Fruit fly (Drosophila melanogaster): Measurements from ENCODE around the gene CG32243.

CG32243 gene

DNA sequence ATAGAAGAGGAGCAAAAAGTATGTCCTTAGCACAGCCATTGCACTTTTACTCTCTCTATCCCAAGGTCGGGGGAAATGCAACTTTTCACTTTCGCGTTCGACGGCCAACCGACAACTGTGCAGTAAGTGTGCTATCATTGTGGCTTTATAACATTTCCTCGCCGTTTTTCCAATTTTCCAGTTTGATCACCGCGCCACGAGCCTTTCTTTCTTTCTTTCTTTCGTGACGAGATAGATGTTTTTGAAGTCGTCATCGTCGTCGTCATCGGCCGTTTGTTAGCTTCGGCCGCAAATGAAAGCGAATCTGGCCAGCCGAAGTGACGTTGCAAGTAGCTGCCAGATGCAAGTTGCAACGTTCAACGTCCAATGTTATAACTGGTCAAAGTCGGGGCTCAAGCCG is 40.6 kb downstream of the CG32243 start, which contains the start of gene CG13720:
Gene CG13720 (minus strand): TSS at position 101 of the 400 bp plus-strand sequence.
- no peak for TF ChIP-seq noc (tag; optimal IDR thresholded peaks at IDR 0.05)

DNA sequence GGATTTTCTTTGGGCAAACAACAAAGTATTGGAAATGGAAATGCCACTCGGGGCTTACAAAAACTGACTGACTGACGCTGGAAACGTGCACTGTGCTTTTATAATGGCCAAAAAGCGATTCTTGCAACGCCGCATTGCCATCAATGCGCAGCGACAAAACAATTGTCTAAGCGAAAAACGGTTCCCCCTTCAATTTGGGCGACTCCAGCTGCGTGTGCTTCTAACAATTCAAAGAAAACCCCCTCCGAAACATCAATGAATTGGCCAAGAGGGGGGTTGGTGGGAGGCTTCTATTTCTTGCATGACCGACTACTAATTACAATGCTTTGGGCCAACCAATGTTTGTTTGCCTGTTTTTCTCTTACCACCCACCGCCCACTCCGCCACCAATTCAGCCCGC is 43.4 kb downstream of the CG32243 start, which contains the start of gene CG13721:
Gene CG13721 (minus strand): TSS at position 101 of the 400 bp plus-strand sequence.
- TF ChIP-seq noc (tag; optimal IDR thresholded peaks at IDR 0.05) = no peak

DNA sequence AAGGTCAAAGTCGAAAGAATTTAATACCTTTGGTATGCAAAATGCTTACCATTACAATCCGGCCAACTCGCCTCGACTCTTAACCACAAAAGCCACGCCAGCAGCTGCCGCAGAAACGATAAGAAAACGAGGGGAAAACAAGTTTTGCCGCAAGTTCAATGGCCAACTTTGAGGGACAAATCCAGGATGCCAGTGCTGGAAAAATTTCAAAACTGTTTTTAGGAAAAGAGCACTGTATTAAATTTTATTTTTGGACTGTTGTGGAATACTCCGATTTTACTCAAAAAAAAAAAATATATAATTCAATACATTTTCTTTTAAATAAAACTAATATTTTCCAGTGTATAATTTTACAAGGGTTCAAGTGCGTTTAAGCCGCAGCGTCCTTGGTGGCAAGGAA is 46.4 kb downstream of the CG32243 start:
- no peak for TF ChIP-seq noc (tag; optimal IDR thresholded peaks at IDR 0.05)

DNA sequence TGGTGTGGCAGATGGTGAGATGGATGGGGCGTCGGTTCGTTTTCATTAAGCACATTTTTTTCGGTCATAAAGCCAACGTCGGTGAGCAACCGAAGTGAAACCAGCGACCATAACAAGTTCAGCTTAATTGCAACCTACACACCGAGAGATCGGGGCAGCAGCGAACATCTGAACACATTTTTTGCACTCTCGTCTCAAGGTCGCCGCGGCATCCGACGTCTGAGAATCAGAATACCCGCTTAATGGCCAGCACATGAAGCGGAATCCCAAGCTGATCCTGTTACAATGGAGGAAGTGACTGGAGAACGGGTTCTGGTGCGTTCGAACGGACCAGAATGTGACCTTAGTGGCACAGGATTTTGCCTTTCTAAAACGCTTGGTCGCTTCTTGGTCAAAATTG is 47.4 kb downstream of the CG32243 start:
- no peak for TF ChIP-seq noc (tag; optimal IDR thresholded peaks at IDR 0.05)

DNA sequence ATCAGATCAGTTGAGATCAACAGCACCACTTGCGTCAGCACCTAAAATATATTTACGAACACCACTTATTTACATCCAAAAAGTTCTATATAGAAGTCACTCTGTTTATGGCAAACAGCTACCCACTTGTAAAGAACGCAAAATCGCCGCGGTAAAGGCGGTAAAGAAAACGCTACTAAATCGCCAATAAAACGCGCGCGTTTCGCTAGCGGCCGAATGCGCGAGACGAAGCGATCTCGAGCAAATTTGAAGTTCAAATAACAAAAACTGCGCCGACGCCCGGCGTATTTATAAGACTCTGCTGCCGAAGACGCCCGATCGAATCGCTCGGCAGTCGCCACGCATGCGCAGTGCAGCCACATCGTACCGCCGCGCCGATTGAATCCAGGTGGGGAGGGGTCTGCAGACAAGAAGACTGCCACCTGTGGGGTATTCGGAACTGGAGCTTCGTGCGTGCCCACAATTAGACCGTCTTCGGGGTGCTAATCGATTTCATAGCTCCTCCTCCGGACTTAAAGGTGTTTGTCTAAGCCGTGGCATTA is 50.3 kb downstream of the CG32243 start, which contains the start of gene CG13722:
Gene CG13722 (minus strand): TSS at position 262 of the 542 bp plus-strand sequence.
- no peak for TF ChIP-seq noc (tag; optimal IDR thresholded peaks at IDR 0.05)

DNA sequence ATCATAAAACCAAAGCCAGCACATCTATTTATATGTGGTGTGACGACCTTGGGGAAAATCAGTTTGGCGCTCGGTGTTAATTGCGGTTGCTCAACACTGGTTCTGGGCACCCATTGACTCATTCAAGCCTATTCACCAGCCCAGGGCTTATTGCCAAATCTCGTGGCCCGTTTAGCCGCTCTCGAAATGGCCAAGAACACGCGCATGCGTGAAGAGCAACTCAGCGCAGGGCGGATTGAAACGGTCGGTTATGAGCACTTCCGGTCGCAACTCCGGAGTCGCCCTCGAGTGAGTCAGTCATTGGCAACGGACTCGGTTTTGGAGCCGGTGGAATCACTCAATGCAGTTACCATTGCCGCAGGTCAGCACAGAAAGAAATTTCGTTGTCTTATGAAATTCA is 51.6 kb downstream of the CG32243 start:
- TF ChIP-seq noc (tag; optimal IDR thresholded peaks at IDR 0.05) = no peak

Data from whole organism, larva.